Fruit fly (Drosophila melanogaster) whole organism, wandering third instar larva: ENCODE data around the gene CG17778.

ENCODE experiments used
- Abd-B ChIP-seq: fragments of >200 bp; optimal IDR thresholded peaks from 2 replicates; lab custom pipeline; 2017; ENCODE audit warnings: missing biosample characterization, missing genetic modification characterization
- CG32264 ChIP-seq: fragments of 200-800 bp; sonication (Bioruptor generic); optimal IDR thresholded peaks from 2 replicates; lab custom pipeline; 2016; ENCODE audit warnings: missing biosample characterization, missing genetic modification characterization
- CG9705 ChIP-seq: fragments of 200-800 bp; sonication (Bioruptor generic); optimal IDR thresholded peaks from 2 replicates; lab custom pipeline; 2018; ENCODE audit warnings: missing biosample characterization, mild to moderate bottlenecking, missing genetic modification characterization
- Dfd ChIP-seq: fragments of >200 bp; optimal IDR thresholded peaks from 2 replicates; lab custom pipeline; 2017; ENCODE audit warnings: missing biosample characterization, missing genetic modification characterization
- Dif ChIP-seq: fragments of 200-275, 200-300 bp; sonication (Bioruptor generic); optimal IDR thresholded peaks from 2 replicates; lab custom pipeline; 2018; ENCODE audit warnings: missing biosample characterization, missing genetic modification characterization; ENCODE audit not compliant: partially characterized antibody
- HLH106 ChIP-seq: fragments of 200-800 bp; optimal IDR thresholded peaks from 3 replicates; lab custom pipeline; 2019; ENCODE audit warnings: missing biosample characterization, mild to moderate bottlenecking, missing genetic modification characterization, moderate library complexity
- Hnf4 ChIP-seq: fragments of 200-800 bp; sonication (Bioruptor generic); optimal IDR thresholded peaks from 2 replicates; lab custom pipeline; 2016; ENCODE audit warnings: missing biosample characterization, mild to moderate bottlenecking, missing genetic modification characterization
- Mio ChIP-seq: sonication (Bioruptor generic); optimal IDR thresholded peaks from 2 replicates; lab custom pipeline; 2016; ENCODE audit warnings: missing biosample characterization, missing genetic modification characterization
- Myc ChIP-seq: fragments of >200 bp; optimal IDR thresholded peaks from 2 replicates; lab custom pipeline; 2017
- Rel ChIP-seq, 2 experiments: fragments of 200-800 bp; sonication (Bioruptor generic) in 1 of 2; optimal IDR thresholded peaks; 2 replicates in 1 of 2; 3 replicates in 1 of 2; lab custom pipeline; 2016 to 2019; ENCODE audit warnings: mild to moderate bottlenecking in 2 of 2, missing biosample characterization in 2 of 2, missing genetic modification characterization in 2 of 2, moderate library complexity in 1 of 2
- jim ChIP-seq: fragments of 175-275, 200-325 bp; sonication (Bioruptor generic); optimal IDR thresholded peaks from 2 replicates; lab custom pipeline; 2016; ENCODE audit warnings: missing biosample characterization, mild to moderate bottlenecking, missing genetic modification characterization
- lola ChIP-seq: fragments of >200 bp; optimal IDR thresholded peaks from 2 replicates; lab custom pipeline; 2017; ENCODE audit warnings: missing biosample characterization, missing genetic modification characterization
- psq ChIP-seq: fragments of 200-800 bp; sonication (Bioruptor generic); optimal IDR thresholded peaks from 3 replicates; lab custom pipeline; 2017; ENCODE audit warnings: missing biosample characterization, mild to moderate bottlenecking, missing genetic modification characterization, moderate library complexity
- rgr ChIP-seq: fragments of 200-800 bp; sonication (Bioruptor generic); optimal IDR thresholded peaks from 3 replicates; lab custom pipeline; 2016; ENCODE audit warnings: missing biosample characterization, mild to moderate bottlenecking, missing genetic modification characterization
- sv ChIP-seq: fragments of 200-800 bp; sonication (Bioruptor generic); optimal IDR thresholded peaks from 3 replicates; lab custom pipeline; 2016; ENCODE audit warnings: missing biosample characterization, missing genetic modification characterization
- tai ChIP-seq: sonication (Bioruptor generic); optimal IDR thresholded peaks from 2 replicates; lab custom pipeline; 2016; ENCODE audit warnings: missing biosample characterization, missing genetic modification characterization
- usp ChIP-seq: fragments of >200 bp; optimal IDR thresholded peaks from 2 replicates; lab custom pipeline; 2017; ENCODE audit warnings: missing biosample characterization, missing genetic modification characterization
- woc ChIP-seq: sonication (Bioruptor generic); optimal IDR thresholded peaks from 2 replicates; lab custom pipeline; 2016; ENCODE audit warnings: missing biosample characterization, mild to moderate bottlenecking, missing genetic modification characterization

Gene CG17778

dm6 chrX:525610-526009, 31.2 kb downstream of the CG17778 start:
- TF ChIP-seq usp (GFP tag; lab: Kevin White, UChicago) = no peak
- TF ChIP-seq CG32264 = no peak
- TF ChIP-seq psq = no peak
- TF ChIP-seq HLH106 = no peak
- TF ChIP-seq woc (GFP tag; lab: Kevin White, UChicago) = no peak
- TF ChIP-seq rgr (GFP tag; lab: Kevin White, UChicago) = no peak
- TF ChIP-seq jim (GFP tag; lab: Kevin White, UChicago) = no peak
- TF ChIP-seq CG9705 (GFP tag; lab: Kevin White, UChicago) = no peak
- TF ChIP-seq Rel (GFP tag; optimal IDR thresholded peaks at IDR 0.05; lab: Kevin White, UChicago) = no peak
- TF ChIP-seq Rel (tag; optimal IDR thresholded peaks at IDR 0.05; lab: Kevin White, UChicago) = no peak

dm6 chrX:526479-527071, 32.2 kb downstream of the CG17778 start:
- TF ChIP-seq psq = no peak
- TF ChIP-seq tai (GFP tag; lab: Kevin White, UChicago) = no peak
- TF ChIP-seq Hnf4 = no peak
- no peak for TF ChIP-seq Dfd
- no peak for TF ChIP-seq CG32264
- TF ChIP-seq sv = peak; percentile 51
- no peak for TF ChIP-seq lola (GFP tag; lab: Kevin White, UChicago)
- no peak for TF ChIP-seq Dif (GFP tag; lab: Kevin White, UChicago)

- TF ChIP-seq Myc (lab: Kevin White, UChicago) (peak; percentile 46), Abd-B (no peak), rgr (GFP tag; lab: Kevin White, UChicago) (peak; percentile 6)
These were observed 35.5 kb downstream of the CG17778 start, which contains the start of the genes CG4293 and Appl for dm6 chrX:529724-530603. Gene CG4293, minus strand, starts transcription at chrX:530291. Gene Appl, plus strand, starts transcription at chrX:530501.

- no peak for TF ChIP-seq Mio (GFP tag; lab: Kevin White, UChicago)
- TF ChIP-seq, all 38 proteins: peak for 0
These were observed 47.7 kb downstream of the CG17778 start for dm6 chrX:542069-542468.
